2 worm cellular contexts compared by ENCODE assay signal in the genomic region with DNA sequence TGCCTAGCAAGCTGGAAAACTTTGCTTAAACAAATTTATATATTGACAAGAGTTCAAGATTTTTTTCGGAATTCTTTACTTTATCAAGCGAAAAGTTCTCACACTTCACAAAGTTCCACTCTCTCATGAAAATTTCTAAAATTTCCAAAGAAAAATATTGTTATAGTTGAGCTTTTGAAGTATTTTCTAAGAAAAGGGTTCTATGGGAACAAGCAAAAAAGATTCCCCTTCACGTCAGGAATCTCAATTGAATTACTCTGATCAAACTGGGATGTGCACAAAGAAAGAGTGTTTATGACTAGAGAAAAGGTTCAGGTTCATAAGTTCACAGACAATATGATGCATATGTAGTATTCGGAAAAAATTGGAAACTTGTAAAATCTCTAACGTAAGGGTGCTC.
TF ChIP-seq lines count a peak whose summit lies in the region.

No protein-coding gene starts in this region.

TF ChIP-seq in whole organism, L3 larva, 47 proteins besides CTCF, POLR2A, EP300 and RAD21:
- TF ChIP-seq ama-1 (optimal IDR thresholded peaks at IDR 0.05; lab: Kevin White, UChicago) = no peak
- no peak for TF ChIP-seq nhr-77 (tag; optimal IDR thresholded peaks at IDR 0.05; lab: Kevin White, UChicago)
- peak; percentile 19 for TF ChIP-seq fkh-10 (GFP tag; optimal IDR thresholded peaks at IDR 0.05; lab: Kevin White, UChicago)
- no peak for TF ChIP-seq lin-15B (tag; optimal IDR thresholded peaks at IDR 0.05; lab: Kevin White, UChicago)
- TF ChIP-seq nhr-11 (tag; optimal IDR thresholded peaks at IDR 0.05; lab: Kevin White, UChicago) = no peak

TF ChIP-seq in whole organism, L4 larva, 104 proteins besides CTCF, POLR2A, EP300 and RAD21:
- TF ChIP-seq fkh-10 (GFP tag; optimal IDR thresholded peaks at IDR 0.05; lab: Kevin White, UChicago) (peak; percentile 92), snpc-1.2 (GFP tag; IDR thresholded peaks at IDR 0.05; lab: Robert Waterston, UW) (no peak), unc-62 (GFP tag; optimal IDR thresholded peaks at IDR 0.05 in 1 of 2; lab: Kevin White, UChicago) (peak in 1 of 2 experiments; percentile 80), unc-62 (tag; optimal IDR thresholded peaks at IDR 0.05; lab: Kevin White, UChicago) (no peak), ctbp-1 (GFP tag; IDR thresholded peaks at IDR 0.05; lab: Robert Waterston, UW) (no peak)
TF ChIP-seq in whole organism, L4 larva: peak in this region for 2.

Comparison
In these comparisons a context has a peak if more than half of its experiments do, and no peak if none do; other contexts are left out.
1. Of the 28 proteins assayed by ChIP-seq in both whole organism, L4 larva and whole organism, L3 larva: peak only in whole organism, L4 larva: none; only in whole organism, L3 larva: none; in both: fkh-10; in neither: 26; mixed calls (peak in some experiments, not most) for 1.